Fruit fly (Drosophila melanogaster): ENCODE results near the gene CG33688.

- TF ChIP-seq tj (GFP tag; optimal IDR thresholded peaks at IDR 0.05), result no peak
- TF ChIP-seq CG11617 (GFP tag; optimal IDR thresholded peaks at IDR 0.05), result no peak
- TF ChIP-seq Clk (GFP tag; optimal IDR thresholded peaks at IDR 0.05), result no peak
These were observed 3.5 kb upstream of the CG33688 start for dm6 chr3L:16195476-16195958.

All from whole organism, adult.